Worm (Caenorhabditis elegans) whole organism, mixed stage, embryonic: ENCODE results near the gene Y82E9BL.18.

ENCODE experiments used
- lin-13 ChIP-seq: fragments of 150-350 bp; optimal IDR thresholded peaks from 2 replicates; lab custom pipeline; 2014; ENCODE audit warnings: missing biosample characterization, missing genetic modification characterization
- mab-5 ChIP-seq: fragments of 150-350 bp; optimal IDR thresholded peaks from 2 replicates; lab custom pipeline; 2014; ENCODE audit warnings: missing biosample characterization, missing genetic modification characterization
- nhr-28 ChIP-seq: fragments of 150-350 bp; optimal IDR thresholded peaks from 2 replicates; lab custom pipeline; 2014; ENCODE audit warnings: missing biosample characterization, missing genetic modification characterization
- pha-4 ChIP-seq: fragments of 150-350 bp; optimal IDR thresholded peaks from 2 replicates; lab custom pipeline; 2018; ENCODE audit warnings: missing biosample characterization, missing genetic modification reagents, missing genetic modification characterization
- sem-2 ChIP-seq: fragments of 200-800 bp; sonication (Bioruptor generic); optimal IDR thresholded peaks from 2 replicates; lab custom pipeline; 2018; ENCODE audit warnings: mild to moderate bottlenecking, missing genetic modification characterization, missing compliant biosample characterization
- ztf-11 ChIP-seq: fragments of 150-350 bp; optimal IDR thresholded peaks from 2 replicates; lab custom pipeline; 2014; ENCODE audit warnings: missing biosample characterization, missing genetic modification characterization

ce11 chrIII:1326490-1326889, at the start of gene Y82E9BL.18:
- TF ChIP-seq sem-2 (GFP tag; lab: Kevin White, UChicago) = no peak
- no peak for TF ChIP-seq lin-13
- TF ChIP-seq nhr-28 = no peak
- TF ChIP-seq pha-4 (tag; lab: Kevin White, UChicago) = no peak
- TF ChIP-seq mab-5 (tag; lab: Kevin White, UChicago) = no peak
- TF ChIP-seq ztf-11 (tag; lab: Kevin White, UChicago) = no peak
